Fruit fly (Drosophila melanogaster) S2 (cell line): ENCODE data around the gene zfh1.

ENCODE experiments used
- CG8478 ChIP-seq: fragments of >200 bp; optimal IDR thresholded peaks from 2 replicates; lab custom pipeline; 2018
- CTCF ChIP-seq, 2 experiments: fragments of >200 bp; optimal IDR thresholded peaks; 2 replicates each; lab custom pipeline; 2018

Gene zfh1

DNA sequence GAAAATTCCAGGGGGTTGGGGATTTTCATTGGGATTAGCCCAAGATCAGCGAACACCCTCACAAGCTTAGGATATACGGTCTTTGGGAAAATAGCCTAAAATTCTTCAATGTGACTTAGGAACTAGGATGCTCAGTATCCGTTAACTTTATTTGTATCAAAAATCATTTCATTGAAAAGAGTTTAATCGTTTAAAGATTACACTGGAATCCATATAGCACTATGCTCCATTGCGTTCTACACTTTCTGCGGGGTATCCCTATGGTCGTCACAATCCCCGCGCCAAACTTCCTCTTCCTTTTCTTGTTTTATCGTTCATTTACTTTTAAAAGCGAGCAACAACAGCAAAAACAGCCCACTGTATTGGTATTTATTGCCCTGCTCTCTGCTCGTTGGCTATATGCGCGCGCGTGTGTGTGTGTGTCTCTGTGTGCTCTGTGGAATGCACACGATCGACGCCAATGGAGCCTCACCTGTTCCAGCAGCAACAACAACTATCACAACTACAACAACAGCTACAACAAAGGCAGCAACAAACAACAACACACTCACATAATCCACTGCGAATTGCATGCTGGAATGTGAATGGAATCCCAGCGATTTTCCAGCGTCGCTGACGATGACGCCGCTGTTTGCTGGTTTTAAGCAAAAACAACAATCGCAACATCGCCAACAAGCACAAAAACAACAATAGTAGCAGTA lies 38.2 kb downstream of the zfh1 start:
- TF ChIP-seq CTCF (optimal IDR thresholded peaks at IDR 0.05; lab: Kevin White, UChicago) (no peak), CG8478 (lab: Kevin White, UChicago) (no peak)

DNA sequence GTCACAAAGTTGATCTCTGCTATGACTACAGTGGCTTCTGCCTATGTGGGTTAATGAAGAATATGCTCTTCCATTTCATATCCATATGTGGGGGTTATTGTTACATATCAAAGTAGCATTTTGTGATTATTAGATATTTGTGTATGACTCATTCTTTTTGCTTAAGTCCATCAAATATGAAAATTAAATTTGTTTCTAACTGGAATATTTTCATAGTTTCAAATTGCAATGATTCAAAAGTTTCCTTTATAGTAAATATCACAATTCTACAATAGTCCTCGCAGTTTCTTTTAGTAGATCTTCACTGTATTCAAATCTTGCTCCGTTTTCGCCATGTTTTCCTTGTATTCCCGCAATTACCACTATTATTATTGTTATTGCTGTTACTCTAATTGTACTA lies 39.5 kb downstream of the zfh1 start:
- TF ChIP-seq CG8478 (lab: Kevin White, UChicago) = no peak
- TF ChIP-seq CTCF (optimal IDR thresholded peaks at IDR 0.05; lab: Kevin White, UChicago) = no peak

DNA sequence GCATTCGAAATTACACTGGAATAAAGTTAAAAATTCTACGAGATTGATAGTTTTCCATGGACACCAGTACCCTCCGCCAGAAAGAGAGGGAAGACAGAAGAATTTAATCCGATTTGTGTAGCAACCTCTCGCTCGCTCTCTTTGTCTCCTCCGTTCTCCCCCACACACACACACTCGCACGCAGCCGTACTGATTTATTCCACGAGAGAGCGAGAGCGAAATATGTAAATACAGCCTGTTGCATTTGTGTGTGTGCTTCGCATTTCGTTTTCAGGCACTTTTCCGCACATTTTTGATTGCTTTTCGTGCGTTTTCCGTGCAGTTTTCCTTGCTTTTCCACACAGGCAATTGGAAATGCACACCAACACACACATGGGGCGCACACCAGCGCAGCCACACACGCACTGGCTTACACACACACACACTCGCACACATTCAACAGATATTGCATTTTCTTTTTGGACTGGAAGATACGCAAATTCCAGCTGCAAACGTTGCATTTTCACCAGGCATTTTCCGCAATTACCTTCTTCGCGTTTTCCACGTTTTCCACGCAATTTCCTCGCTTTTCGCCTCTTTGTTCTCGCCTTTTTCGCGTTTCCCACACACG lies 40.1 kb downstream of the zfh1 start:
- no peak for TF ChIP-seq CG8478 (lab: Kevin White, UChicago)
- no peak for TF ChIP-seq CTCF (optimal IDR thresholded peaks at IDR 0.05; lab: Kevin White, UChicago)

DNA sequence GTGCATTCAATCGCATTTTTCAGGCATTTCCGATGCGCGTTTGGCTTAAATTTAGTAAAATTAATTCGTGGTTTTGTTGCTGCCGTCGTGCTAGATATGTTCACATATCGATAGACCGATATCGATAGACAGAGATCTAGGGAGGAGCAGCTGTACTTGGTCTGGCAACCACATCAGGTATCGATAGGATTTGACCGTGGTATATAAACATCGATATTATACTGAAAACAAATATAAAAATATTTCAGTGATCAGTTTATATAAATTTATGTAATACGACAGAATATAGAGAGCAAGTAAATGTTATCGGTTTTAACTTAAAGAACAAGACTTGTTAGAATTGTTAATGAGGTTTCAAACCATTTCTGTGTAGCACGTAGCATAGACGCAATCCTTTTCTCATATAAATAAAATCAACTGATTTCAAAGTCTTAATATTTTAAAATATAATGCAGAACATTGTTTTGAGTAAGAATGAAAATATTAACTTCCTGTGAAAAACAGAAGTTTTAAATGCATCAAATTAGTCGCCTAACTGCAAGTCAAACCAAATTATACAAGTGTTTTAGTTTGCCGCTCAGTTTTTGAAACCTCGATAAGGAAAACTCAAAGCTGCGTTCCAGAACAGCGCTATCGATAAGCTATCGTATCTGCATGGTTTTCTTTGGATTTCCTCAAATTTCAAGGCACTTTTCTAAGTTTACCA lies 40.9 kb downstream of the zfh1 start, which contains the start of the genes wts and dj-1beta:
wts (minus strand) TSS at position 130 of the 706 bp plus-strand sequence.
dj-1beta (plus strand) TSS at position 628 of the 706 bp plus-strand sequence.
- TF ChIP-seq CTCF (optimal IDR thresholded peaks at IDR 0.05; lab: Kevin White, UChicago) (peak in 1 of 2 experiments; percentile 35), CG8478 (lab: Kevin White, UChicago) (no peak)

DNA sequence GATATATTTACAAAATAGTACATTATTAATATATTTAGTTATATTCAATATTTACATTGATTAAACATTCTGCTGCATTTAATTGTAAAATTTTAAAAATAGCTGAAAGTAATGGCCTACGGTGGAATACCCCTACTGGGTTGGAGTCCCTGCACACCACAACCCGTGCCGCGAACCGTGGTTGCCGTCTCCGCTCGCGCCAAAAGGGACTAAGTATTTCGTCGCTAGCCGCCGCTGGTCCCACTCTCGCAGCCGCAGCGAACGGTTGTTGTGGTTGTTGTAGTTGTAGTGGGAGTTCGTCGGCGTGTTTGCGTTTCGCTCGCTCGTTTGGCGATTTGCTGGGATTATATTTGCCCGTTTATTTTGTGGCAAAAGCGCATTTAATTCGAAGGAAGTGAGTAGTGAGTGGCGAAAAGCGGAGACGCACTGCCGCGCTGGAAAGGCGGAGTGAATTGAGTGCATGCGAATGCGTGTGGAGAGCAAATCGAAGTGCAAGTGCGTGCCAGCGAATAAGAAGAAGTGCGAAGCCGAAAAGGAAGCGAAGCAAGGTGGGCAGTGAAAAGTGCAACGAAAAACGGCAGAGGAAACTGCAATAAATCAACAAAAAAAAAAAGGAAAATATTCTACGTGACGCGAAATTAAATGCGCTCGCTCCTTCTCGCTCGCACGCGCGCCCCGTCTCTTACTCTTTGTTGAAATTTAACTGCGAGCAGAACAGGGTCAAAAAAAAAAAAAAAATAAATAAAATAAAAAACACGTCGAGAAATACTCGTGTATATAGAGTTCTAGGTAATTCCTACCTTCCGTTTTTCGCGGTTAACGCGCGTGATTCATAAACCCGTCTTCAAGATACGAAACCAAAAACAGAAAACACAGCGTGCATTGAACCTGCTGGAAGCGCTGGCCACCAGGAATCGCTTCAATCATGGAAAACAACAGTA lies 42.9 kb downstream of the zfh1 start, which contains the start of gene cindr:
cindr (plus strand) TSS at position 272 of the 941 bp plus-strand sequence.
- no peak for TF ChIP-seq CG8478 (lab: Kevin White, UChicago)
- peak; percentile 62 to 69 for TF ChIP-seq CTCF (optimal IDR thresholded peaks at IDR 0.05; lab: Kevin White, UChicago)

DNA sequence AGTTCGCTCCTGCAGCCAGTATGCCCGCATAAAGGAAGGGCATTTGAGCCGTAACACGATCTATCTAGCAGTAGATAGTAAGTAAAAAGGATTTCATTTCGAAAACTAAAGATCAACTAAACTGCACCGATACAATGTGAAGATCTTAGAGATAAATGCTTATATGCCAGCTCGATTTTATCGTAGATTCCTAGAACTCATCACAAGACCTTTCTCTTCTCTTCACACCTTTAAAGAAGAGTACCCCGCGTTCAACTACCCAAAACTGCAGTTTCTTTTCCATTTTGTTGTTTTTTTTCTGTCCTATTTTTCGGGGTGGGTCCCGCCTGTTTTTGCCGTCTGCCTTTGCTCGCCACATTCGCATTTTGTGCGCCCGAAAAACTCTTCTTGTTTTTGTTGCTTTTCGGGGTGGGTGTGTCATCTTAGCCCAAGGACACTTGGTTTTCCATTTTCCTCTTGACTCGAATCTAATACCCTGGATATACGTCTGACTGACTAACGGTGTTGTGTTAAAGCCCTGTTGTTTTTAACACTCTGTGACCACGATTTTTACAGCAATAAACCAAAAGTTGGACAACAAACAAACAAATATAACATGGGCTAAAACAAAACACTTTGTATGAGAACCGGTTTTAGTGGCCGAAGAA lies 43.7 kb downstream of the zfh1 start:
- TF ChIP-seq CTCF (optimal IDR thresholded peaks at IDR 0.05; lab: Kevin White, UChicago) = no peak
- TF ChIP-seq CG8478 (lab: Kevin White, UChicago) = no peak

DNA sequence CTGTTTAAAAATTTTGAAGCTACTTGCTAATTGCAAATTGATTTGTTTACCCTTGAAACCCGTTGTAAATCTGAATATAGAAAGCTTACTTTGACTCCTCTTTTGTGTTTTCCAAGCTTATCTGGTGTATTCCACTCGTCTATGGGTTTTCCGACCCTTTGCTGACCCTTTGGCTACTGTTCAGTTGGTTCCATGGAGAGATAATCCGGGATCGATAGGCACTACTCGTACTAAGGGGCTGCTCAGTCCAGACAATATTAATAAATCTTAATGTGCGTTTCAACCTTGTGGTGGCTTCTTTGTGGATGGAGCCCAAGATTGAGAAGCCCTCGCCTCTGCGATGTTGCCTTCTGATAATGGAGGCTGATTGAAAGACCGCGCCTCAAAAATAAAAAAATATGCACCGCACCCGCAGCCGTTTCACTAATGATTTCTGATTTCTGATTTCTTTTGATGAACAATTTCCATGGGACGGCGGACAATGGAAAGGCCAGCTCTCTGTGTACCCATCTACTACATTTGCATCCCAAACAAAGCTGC lies 44.6 kb downstream of the zfh1 start:
- TF ChIP-seq CTCF (optimal IDR thresholded peaks at IDR 0.05; lab: Kevin White, UChicago) = no peak

DNA sequence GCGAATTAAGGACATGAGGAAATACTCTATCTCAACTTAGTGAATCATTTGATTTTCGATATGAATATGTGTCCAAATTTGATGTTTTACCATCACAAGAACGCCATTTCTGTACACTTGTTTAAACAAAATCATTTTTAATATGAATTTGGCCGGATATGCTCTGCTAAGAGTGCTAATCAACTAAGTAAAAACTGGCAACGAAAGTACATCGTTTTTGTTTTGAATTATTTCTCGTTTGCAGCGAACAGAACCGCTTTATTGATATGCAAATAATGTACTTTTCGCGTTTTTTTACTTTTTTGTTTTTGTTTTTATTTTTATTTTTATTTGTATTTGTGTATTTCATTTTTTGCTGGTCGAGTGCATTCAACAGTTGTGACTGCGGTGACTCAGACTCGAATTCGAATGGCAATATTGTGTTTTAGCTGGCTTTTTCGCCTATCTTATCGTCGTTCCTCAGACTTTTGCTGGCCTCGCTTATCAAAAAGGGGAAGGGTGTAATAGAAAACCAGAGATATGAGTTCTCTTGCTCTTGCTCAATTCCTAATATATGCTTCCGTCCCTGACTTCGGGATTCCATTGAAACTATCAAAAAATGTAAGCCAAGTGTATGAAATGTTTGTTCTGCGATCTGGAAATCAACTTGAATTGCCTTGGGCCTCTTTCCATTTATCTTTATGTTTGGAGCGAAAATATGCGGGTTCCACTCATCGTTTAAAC lies 45.7 kb downstream of the zfh1 start:
- no peak for TF ChIP-seq CG8478 (lab: Kevin White, UChicago)
- TF ChIP-seq CTCF (optimal IDR thresholded peaks at IDR 0.05; lab: Kevin White, UChicago) = no peak

DNA sequence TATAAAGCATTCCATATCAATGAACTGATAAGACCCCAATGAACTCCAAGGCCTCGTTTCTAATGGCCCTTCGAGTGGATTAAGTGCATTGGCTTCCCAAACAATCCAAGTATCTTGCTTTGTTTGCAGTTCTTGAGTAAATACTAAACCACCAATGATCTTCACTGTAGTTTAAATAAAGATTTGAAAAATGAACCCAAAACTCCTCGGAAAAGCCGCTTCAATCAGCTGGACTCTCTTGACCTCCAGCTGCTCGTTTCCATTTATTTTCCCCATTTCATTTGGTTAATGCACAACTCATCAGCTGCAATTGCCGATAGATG lies 46.3 kb downstream of the zfh1 start:
- TF ChIP-seq CTCF (optimal IDR thresholded peaks at IDR 0.05; lab: Kevin White, UChicago) = no peak
- TF ChIP-seq CG8478 (lab: Kevin White, UChicago) = no peak

DNA sequence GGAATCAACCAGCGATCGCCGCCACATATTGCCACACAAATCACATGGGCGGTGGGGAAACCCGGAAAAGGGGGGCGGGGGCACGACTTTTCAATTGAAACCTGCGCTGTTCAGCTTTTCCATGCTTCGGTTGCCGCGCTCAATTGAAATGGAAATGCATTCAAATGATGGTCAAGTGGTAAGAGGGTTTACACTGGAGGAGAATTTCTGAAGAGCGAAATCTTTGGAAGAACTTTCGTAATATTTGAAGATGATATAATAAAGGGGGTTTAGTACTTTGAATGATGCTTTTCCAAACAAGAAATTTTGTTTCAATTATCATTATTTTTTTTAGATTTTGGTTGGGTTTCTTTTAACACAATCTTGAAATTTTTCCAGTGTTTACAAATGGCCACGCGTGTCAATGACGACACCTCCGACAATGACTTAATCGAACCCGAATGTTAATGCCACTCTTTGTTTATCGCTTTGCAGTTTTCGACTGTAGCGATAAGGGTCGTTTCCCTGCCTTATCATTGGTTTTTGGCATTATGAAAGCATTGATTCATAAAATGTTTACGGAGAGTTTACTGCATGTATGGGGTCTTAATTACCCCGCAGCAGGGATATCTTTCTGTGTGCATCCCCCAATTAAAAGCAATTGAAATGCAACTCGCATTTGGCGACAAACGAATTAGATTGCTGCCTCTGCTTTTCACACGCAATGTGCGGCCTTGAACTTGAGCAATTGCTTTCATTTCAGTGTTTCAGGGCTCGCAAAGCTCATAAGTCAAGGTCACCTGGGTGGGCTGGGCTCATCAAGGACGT lies 46.9 kb downstream of the zfh1 start:
- no peak for TF ChIP-seq CTCF (optimal IDR thresholded peaks at IDR 0.05; lab: Kevin White, UChicago)
- TF ChIP-seq CG8478 (lab: Kevin White, UChicago) = no peak

DNA sequence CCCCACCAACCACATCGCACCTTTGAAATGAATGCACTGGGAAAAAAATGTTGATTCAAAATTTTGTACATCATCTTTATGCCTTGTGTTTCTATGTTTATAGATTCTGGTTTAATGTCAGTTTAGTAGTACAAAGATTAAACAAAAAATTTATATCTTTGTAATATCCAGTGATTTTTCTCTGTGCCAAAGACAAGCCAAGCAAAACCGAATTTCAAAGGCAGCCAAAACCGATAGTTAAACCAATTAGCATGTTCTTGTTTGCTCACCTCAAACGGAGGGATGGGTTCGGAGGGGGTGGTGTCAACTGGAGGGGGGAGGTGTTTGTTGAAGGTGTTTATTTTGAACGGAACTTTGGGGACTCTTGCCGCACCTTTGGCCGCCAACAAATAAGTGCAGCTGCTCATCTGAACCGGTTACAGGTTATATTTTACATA lies 48.2 kb downstream of the zfh1 start:
- TF ChIP-seq CG8478 (lab: Kevin White, UChicago) (no peak), CTCF (optimal IDR thresholded peaks at IDR 0.05; lab: Kevin White, UChicago) (no peak)

DNA sequence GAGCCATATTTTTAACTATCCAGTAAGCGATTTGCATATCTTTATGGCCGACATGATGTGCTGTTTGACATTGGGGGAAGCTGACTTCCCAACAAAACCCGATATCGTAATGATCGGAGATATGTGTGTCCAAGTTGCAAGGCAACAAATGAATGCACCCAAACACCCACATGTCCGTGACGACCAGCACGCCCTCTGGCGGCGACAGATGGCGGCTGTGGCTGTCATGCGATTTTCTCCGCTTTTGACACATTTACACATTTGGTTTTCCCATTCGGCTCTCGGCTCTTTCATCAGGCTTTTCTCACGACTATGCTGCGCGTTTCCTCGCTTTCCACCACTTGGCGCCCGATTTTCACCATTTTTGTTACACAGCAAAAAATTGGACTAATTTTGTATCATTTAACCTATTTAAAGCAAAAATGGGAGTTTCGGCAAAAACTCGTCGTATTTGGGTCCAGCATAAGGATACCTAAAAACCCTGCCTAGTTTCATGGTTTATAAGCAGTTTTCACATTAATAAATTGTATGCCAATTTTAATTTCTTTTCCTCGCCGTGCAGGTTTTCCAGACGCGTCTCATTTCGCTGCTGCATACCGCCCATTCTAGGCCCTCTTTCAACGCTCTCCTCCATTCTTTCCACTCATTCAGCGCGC lies 49.0 kb downstream of the zfh1 start:
- no peak for TF ChIP-seq CG8478 (lab: Kevin White, UChicago)
- TF ChIP-seq CTCF (optimal IDR thresholded peaks at IDR 0.05; lab: Kevin White, UChicago) = peak; percentile 86 to 94
